Fruit fly (Drosophila melanogaster): ENCODE measurements around the gene chb.

The chb gene

dm6 chr3L:21136253-21136652 is 36.4 kb upstream of the chb start, which contains the start of gene CG10565:
Gene CG10565 (minus strand): TSS chr3L:21136353.
- TF ChIP-seq CG5204 (GFP tag; optimal IDR thresholded peaks at IDR 0.05) (peak; percentile 36), Crg-1 (GFP tag; optimal IDR thresholded peaks at IDR 0.05) (no peak)

DNA sequence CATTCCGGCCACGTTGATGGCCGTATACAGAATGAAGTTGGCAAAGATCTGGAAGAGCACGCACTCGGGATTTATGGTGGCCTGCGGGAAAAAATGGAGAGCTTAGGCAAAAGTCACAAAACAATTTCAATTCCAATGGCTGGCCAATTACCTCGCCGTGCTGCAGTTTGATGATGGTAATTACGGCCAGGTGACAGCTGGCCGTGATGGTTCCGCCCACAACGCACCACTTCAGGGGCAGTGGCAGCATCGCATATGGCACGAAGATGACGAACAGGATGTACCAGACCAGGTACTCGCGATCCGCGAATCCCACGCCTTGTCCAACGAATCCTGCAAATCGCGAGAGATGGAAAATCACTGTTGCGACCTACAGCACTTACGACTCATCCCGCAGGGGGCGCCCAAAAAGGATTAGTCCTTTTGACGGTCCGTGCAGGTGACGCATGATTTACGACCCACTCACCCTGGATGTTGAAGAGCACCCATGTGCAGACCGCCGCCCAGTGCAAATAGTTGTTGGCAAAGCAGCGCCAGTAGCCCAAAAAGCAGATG is 26.7 kb upstream of the chb start:
- TF ChIP-seq bab1 (GFP tag; optimal IDR thresholded peaks at IDR 0.05) (no peak), CG7101 (tag; optimal IDR thresholded peaks at IDR 0.05) (no peak)

DNA sequence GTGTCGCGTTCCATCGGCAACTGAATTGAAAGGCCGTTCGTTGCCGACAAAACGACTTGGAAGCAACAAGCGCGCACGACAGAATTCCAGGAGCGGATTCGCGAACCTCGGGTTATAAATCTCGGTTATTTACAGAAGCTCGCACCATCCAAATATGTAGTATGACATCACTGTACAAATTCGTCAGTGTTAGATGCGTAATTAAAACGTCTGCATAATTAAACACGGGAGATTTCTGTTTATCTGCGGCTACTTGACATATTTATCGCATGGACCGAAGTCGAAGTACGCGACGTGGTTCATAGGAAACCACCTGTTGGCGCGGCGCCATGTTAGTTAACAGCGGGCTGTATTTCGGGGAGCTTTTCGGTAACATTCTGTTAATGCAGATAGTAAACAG is 748 bp upstream of the chb start, which contains the start of gene Ac78C:
TSS of gene Ac78C (minus strand) at position 26 of the 400 bp plus-strand sequence.
- TF ChIP-seq ovo (GFP tag; optimal IDR thresholded peaks at IDR 0.05) (peak; percentile 67), toe (GFP tag; optimal IDR thresholded peaks at IDR 0.05) (peak; percentile 88), CG12768 (GFP tag; optimal IDR thresholded peaks at IDR 0.05) (peak; percentile 95), kay (GFP tag; ENCODE audit: borderline replicate concordance) (no peak), cnc (optimal IDR thresholded peaks at IDR 0.05) (no peak), CG14711 (tag; optimal IDR thresholded peaks at IDR 0.05) (peak; percentile 74), pad (GFP tag; optimal IDR thresholded peaks at IDR 0.05) (peak; percentile 58), tj (GFP tag; optimal IDR thresholded peaks at IDR 0.05) (peak; percentile 39), CG5204 (GFP tag; optimal IDR thresholded peaks at IDR 0.05) (peak; percentile 89), Clk (GFP tag; optimal IDR thresholded peaks at IDR 0.05) (peak; percentile 69), CG7045 (GFP tag; optimal IDR thresholded peaks at IDR 0.05) (peak; percentile 88), CG7101 (tag; optimal IDR thresholded peaks at IDR 0.05) (peak; percentile 83), cic (GFP tag; optimal IDR thresholded peaks at IDR 0.05) (peak; percentile 77), CG33017 (tag; optimal IDR thresholded peaks at IDR 0.05) (peak; percentile 86), Crg-1 (GFP tag; optimal IDR thresholded peaks at IDR 0.05) (peak; percentile 70), CG11617 (GFP tag; optimal IDR thresholded peaks at IDR 0.05) (peak; percentile 53), CG1620 (GFP tag; optimal IDR thresholded peaks at IDR 0.05) (peak; percentile 75), Mnt (GFP tag; optimal IDR thresholded peaks at IDR 0.05) (peak; percentile 81), Hr96 (GFP tag; optimal IDR thresholded peaks at IDR 0.05) (peak; percentile 89), bab1 (GFP tag; optimal IDR thresholded peaks at IDR 0.05) (peak; percentile 75)

dm6 chr3L:21174962-21175361 is 2.3 kb downstream of the chb start:
- TF ChIP-seq CG7045 (GFP tag; optimal IDR thresholded peaks at IDR 0.05) (no peak), Mnt (GFP tag; optimal IDR thresholded peaks at IDR 0.05) (no peak), pad (GFP tag; optimal IDR thresholded peaks at IDR 0.05) (no peak), cic (GFP tag; optimal IDR thresholded peaks at IDR 0.05) (peak; percentile 54), Clk (GFP tag; optimal IDR thresholded peaks at IDR 0.05) (no peak), toe (GFP tag; optimal IDR thresholded peaks at IDR 0.05) (no peak), tj (GFP tag; optimal IDR thresholded peaks at IDR 0.05) (peak; percentile 83)

DNA sequence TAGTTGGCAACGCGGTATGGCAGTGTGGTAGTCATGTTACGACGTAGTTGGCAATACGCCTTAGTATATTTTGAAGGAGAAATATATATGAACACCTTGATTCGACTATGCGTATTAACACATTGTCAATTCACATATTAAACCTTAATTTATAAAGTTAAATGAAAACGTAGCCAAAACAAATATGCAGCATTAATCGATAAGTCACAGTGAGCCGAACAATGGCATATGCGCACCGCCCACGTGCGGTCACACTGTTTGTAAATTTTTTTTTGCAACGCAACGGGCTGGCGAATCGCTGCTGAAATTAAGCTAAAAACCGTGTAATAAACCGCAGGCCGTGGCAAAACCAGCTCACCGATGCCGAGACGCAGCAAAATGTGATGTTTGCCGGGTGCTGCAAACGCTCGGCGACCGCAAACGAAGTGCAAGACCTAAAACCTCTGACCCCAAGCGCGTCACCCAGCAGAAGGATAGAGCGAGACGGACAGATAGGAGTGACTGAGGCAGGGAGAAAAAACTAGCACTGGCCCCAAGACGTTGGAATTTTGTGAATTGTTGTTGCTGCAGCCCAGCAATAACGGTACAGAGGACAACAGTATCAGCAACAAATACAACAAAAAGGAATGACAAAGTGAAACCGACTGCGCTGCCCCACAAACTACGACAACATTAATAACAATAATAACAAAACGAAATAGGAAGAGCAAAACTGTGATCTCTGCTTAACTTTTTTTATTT is 3.0 kb downstream of the chb start:
- TF ChIP-seq bab1 (GFP tag; optimal IDR thresholded peaks at IDR 0.05) (peak; percentile 18), Hr96 (GFP tag; optimal IDR thresholded peaks at IDR 0.05) (no peak), CG12768 (GFP tag; optimal IDR thresholded peaks at IDR 0.05) (no peak), ovo (GFP tag; optimal IDR thresholded peaks at IDR 0.05) (peak; percentile 79), Crg-1 (GFP tag; optimal IDR thresholded peaks at IDR 0.05) (no peak), CG1620 (GFP tag; optimal IDR thresholded peaks at IDR 0.05) (no peak), CG7045 (GFP tag; optimal IDR thresholded peaks at IDR 0.05) (no peak), Mnt (GFP tag; optimal IDR thresholded peaks at IDR 0.05) (peak; percentile 37), tj (GFP tag; optimal IDR thresholded peaks at IDR 0.05) (peak; percentile 36), CG7101 (tag; optimal IDR thresholded peaks at IDR 0.05) (no peak), toe (GFP tag; optimal IDR thresholded peaks at IDR 0.05) (no peak), cic (GFP tag; optimal IDR thresholded peaks at IDR 0.05) (no peak)

DNA sequence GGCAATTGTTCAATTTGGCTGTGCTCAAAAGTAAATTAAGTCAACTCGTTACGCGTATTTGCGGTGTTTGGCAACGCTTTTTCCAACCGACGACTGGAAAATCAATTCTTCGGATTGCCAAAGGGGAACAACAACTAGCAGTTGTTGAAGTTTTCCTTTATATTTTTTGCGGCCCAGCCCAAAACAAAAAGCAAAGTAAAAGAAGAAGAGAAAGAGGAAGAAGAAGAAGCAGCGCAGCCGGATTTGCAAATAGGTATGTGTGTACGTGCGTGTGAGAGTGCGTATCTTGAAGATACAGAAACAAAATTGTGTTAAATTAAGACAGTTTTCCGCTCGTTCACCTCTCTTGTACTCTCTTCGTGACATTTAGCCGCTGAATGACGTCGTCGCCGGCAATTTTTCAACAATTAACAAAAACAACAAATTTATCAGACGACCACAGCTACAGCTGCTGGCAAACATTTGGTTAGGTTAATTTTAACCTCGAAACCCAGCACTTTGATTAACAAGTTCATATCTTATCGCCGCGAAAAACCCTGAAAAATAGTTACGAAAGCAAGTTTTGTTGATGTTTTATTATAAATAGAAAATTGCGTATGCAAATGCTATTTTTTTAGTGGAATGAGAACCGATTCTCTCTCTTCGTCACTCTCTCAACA is 3.8 kb downstream of the chb start:
- TF ChIP-seq Mnt (GFP tag; optimal IDR thresholded peaks at IDR 0.05) (no peak), CG7101 (tag; optimal IDR thresholded peaks at IDR 0.05) (no peak), Crg-1 (GFP tag; optimal IDR thresholded peaks at IDR 0.05) (no peak), bab1 (GFP tag; optimal IDR thresholded peaks at IDR 0.05) (no peak), CG7045 (GFP tag; optimal IDR thresholded peaks at IDR 0.05) (no peak), toe (GFP tag; optimal IDR thresholded peaks at IDR 0.05) (no peak), CG33017 (tag; optimal IDR thresholded peaks at IDR 0.05) (no peak), cnc (optimal IDR thresholded peaks at IDR 0.05) (no peak), tj (GFP tag; optimal IDR thresholded peaks at IDR 0.05) (no peak), pad (GFP tag; optimal IDR thresholded peaks at IDR 0.05) (no peak), kay (GFP tag; ENCODE audit: borderline replicate concordance) (no peak), CG5204 (GFP tag; optimal IDR thresholded peaks at IDR 0.05) (no peak), CG14711 (tag; optimal IDR thresholded peaks at IDR 0.05) (no peak), CG12768 (GFP tag; optimal IDR thresholded peaks at IDR 0.05) (no peak), CG1620 (GFP tag; optimal IDR thresholded peaks at IDR 0.05) (no peak), ovo (GFP tag; optimal IDR thresholded peaks at IDR 0.05) (no peak)

Measured in whole organism, adult.